Worm (Caenorhabditis elegans): ENCODE data around the gene trr-1.
A peak's percentile ranks its signal among the peaks of the same experiment; 100 is the strongest.

The trr-1 gene

ce11 chrII:11713569-11713968, 37.8 kb upstream of the trr-1 start, which contains the start of gene F13D12.10 (continued):
- TF ChIP-seq F37D6.2 (tag; optimal IDR thresholded peaks at IDR 0.05), result no peak
- no peak for TF ChIP-seq arid-1 (GFP tag; conservative IDR thresholded peaks at IDR 0.05)
- peak in 1 of 2 experiments; percentile 27 for TF ChIP-seq mdl-1 (tag; optimal IDR thresholded peaks at IDR 0.05)

- peak; percentile 78 for TF ChIP-seq nhr-28 (tag; optimal IDR thresholded peaks at IDR 0.05)
- no peak for TF ChIP-seq F37D6.2 (tag; optimal IDR thresholded peaks at IDR 0.05)
Measured at ce11 chrII:11710771-11711170, 35.0 kb upstream of the trr-1 start.

ce11 chrII:11709464-11709863, 33.7 kb upstream of the trr-1 start, which contains the start of gene fcmt-1:
fcmt-1 (minus strand) TSS chrII:11709564.
- no peak for TF ChIP-seq mdt-29 (GFP tag; IDR thresholded peaks at IDR 0.05)
- TF ChIP-seq snpc-4 (tag; optimal IDR thresholded peaks at IDR 0.05), result no peak
- TF ChIP-seq T20F7.1 (GFP tag; optimal IDR thresholded peaks at IDR 0.05), result no peak
- TF ChIP-seq hlh-11 (tag; optimal IDR thresholded peaks at IDR 0.05), result no peak
- no peak for TF ChIP-seq fos-1 (tag; optimal IDR thresholded peaks at IDR 0.05)
- TF ChIP-seq mes-2 (tag; optimal IDR thresholded peaks at IDR 0.05; ENCODE audit: poor library complexity, severe bottlenecking), result no peak
- no peak for TF ChIP-seq ceh-20 (GFP tag; IDR thresholded peaks at IDR 0.05)
- TF ChIP-seq F49E8.2 (tag; optimal IDR thresholded peaks at IDR 0.05; ENCODE audit: borderline replicate concordance), result no peak
- no peak for TF ChIP-seq gei-8 (GFP tag; optimal IDR thresholded peaks at IDR 0.05)
- no peak for TF ChIP-seq ceh-28 (tag; optimal IDR thresholded peaks at IDR 0.05)
- no peak for TF ChIP-seq zip-2 (tag; optimal IDR thresholded peaks at IDR 0.05)
- TF ChIP-seq ceh-32 (tag; optimal IDR thresholded peaks at IDR 0.05; ENCODE audit: poor library complexity), result no peak
- TF ChIP-seq R02D3.7 (tag; optimal IDR thresholded peaks at IDR 0.05), result no peak
- TF ChIP-seq ama-1 (optimal IDR thresholded peaks at IDR 0.05), result no peak
- TF ChIP-seq ctbp-1 (GFP tag; IDR thresholded peaks at IDR 0.05), result no peak

- TF ChIP-seq aha-1 (tag) (no peak), nhr-237 (tag; optimal IDR thresholded peaks at IDR 0.05) (no peak), daf-16 (GFP tag; optimal IDR thresholded peaks at IDR 0.05) (no peak), daf-16 (tag; optimal IDR thresholded peaks at IDR 0.05) (peak; percentile 74), nhr-76 (tag; optimal IDR thresholded peaks at IDR 0.05) (no peak), lin-13 (GFP tag; optimal IDR thresholded peaks at IDR 0.05) (no peak), pqm-1 (tag; optimal IDR thresholded peaks at IDR 0.05) (no peak), ZK546.5 (tag; optimal IDR thresholded peaks at IDR 0.05) (no peak), nhr-28 (tag; optimal IDR thresholded peaks at IDR 0.05) (peak; percentile 63), ZK337.2 (GFP tag; IDR thresholded peaks at IDR 0.05) (no peak), unc-62 (GFP tag; optimal IDR thresholded peaks at IDR 0.05 in 1 of 2) (peak in 1 of 2 experiments; percentile 67), unc-62 (tag; optimal IDR thresholded peaks at IDR 0.05) (no peak), mxl-3 (GFP tag; optimal IDR thresholded peaks at IDR 0.05) (peak; percentile 84), hif-1 (tag; optimal IDR thresholded peaks at IDR 0.05) (peak in 1 of 2 experiments; percentile 86), Y5F2A.4 (GFP tag; optimal IDR thresholded peaks at IDR 0.05) (no peak), dmd-6 (GFP tag; IDR thresholded peaks at IDR 0.05) (peak; percentile 50), mdl-1 (tag; optimal IDR thresholded peaks at IDR 0.05) (peak in 1 of 2 experiments; percentile 40), dmd-9 (GFP tag; IDR thresholded peaks at IDR 0.05) (no peak)
Measured at ce11 chrII:11705787-11706186, 30.1 kb upstream of the trr-1 start, which contains the start of gene VF13D12L.3. VF13D12L.3 (plus strand) TSS chrII:11706009.

- TF ChIP-seq snpc-1.2 (GFP tag; IDR thresholded peaks at IDR 0.05) (no peak), ces-1 (GFP tag; optimal IDR thresholded peaks at IDR 0.05) (no peak), lin-29 (GFP tag; IDR thresholded peaks at IDR 0.05) (no peak), saeg-2 (GFP tag; IDR thresholded peaks at IDR 0.05) (no peak), lin-39 (tag; optimal IDR thresholded peaks at IDR 0.05) (no peak), mdt-29 (GFP tag; IDR thresholded peaks at IDR 0.05) (no peak), nhr-237 (tag; optimal IDR thresholded peaks at IDR 0.05) (no peak)
Measured at ce11 chrII:11700635-11701034, 24.9 kb upstream of the trr-1 start.

Data from whole organism, L4 larva.